Fruit fly (Drosophila melanogaster): ENCODE measurements around the gene rept.

Gene rept

dm6 chr3L:19292440-19293175 is 37.5 kb downstream of the rept start, which contains the start of gene Gbs-76A (continued):
- no peak for TF ChIP-seq gfzf (GFP tag; optimal IDR thresholded peaks at IDR 0.05)
- no peak for TF ChIP-seq CG4360 (GFP tag; IDR thresholded peaks at IDR 0.05)
- peak; percentile 88 for TF ChIP-seq nmo (GFP tag; optimal IDR thresholded peaks at IDR 0.05)
- no peak for TF ChIP-seq trh (GFP tag; optimal IDR thresholded peaks at IDR 0.05)
- peak; percentile 67 for TF ChIP-seq CG5180 (GFP tag; optimal IDR thresholded peaks at IDR 0.05)
- peak; percentile 0 for TF ChIP-seq Bteb2 (GFP tag; optimal IDR thresholded peaks at IDR 0.05)
- TF ChIP-seq CG17829 (tag; optimal IDR thresholded peaks at IDR 0.05), result peak; percentile 82
- peak; percentile 4 for TF ChIP-seq CG4617 (GFP tag; optimal IDR thresholded peaks at IDR 0.05; ENCODE audit: borderline replicate concordance)
- TF ChIP-seq Spps (tag; optimal IDR thresholded peaks at IDR 0.05), result no peak
- TF ChIP-seq jigr1 (GFP tag; IDR thresholded peaks at IDR 0.05), result no peak; the same call in 2 of the 3 replicates
- peak; percentile 41 for TF ChIP-seq Six4 (GFP tag; optimal IDR thresholded peaks at IDR 0.05)
- TF ChIP-seq CG30403 (GFP tag; optimal IDR thresholded peaks at IDR 0.05), result peak; percentile 51
- TF ChIP-seq H2.0 (GFP tag; IDR thresholded peaks at IDR 0.05), result peak; percentile 63
- TF ChIP-seq D19A (tag; optimal IDR thresholded peaks at IDR 0.05), result peak; percentile 79
- peak; percentile 96 for TF ChIP-seq CG2678 (tag; optimal IDR thresholded peaks at IDR 0.05)
- TF ChIP-seq Doc3 (GFP tag; IDR thresholded peaks at IDR 0.05; ENCODE audit: partially characterized antibody), result 0 out of 3 replicates have a peak, but pooled peaks have one; percentile 32
- TF ChIP-seq CG17912 (GFP tag; optimal IDR thresholded peaks at IDR 0.05), result no peak
- TF ChIP-seq CG14965 (GFP tag; optimal IDR thresholded peaks at IDR 0.05; ENCODE audit: borderline replicate concordance), result no peak
- no peak for TF ChIP-seq hth (optimal IDR thresholded peaks at IDR 0.05)
- peak; percentile 78 for TF ChIP-seq corto (GFP tag; optimal IDR thresholded peaks at IDR 0.05)
- TF ChIP-seq Ets65A (GFP tag), result peak; percentile 66
- peak; percentile 90 for TF ChIP-seq Hmr (GFP tag; optimal IDR thresholded peaks at IDR 0.05)
- no peak; the same call in 1 of the 2 replicates for TF ChIP-seq CG14441 (GFP tag; IDR thresholded peaks at IDR 0.05)
- peak; percentile 68 for TF ChIP-seq D19B (GFP tag; optimal IDR thresholded peaks at IDR 0.05)
- TF ChIP-seq CG17612 (GFP tag; IDR thresholded peaks at IDR 0.05), result no peak
- TF ChIP-seq Oaz (GFP tag; IDR thresholded peaks at IDR 0.05), result peak; percentile 42; the same call in 1 of the 2 replicates
- peak; percentile 84 for TF ChIP-seq BtbVII (GFP tag; optimal IDR thresholded peaks at IDR 0.05)
- TF ChIP-seq inv (GFP tag; IDR thresholded peaks at IDR 0.05; ENCODE audit: partially characterized antibody), result peak; percentile 59
- TF ChIP-seq HmgD (GFP tag; optimal IDR thresholded peaks at IDR 0.05), result no peak
- no peak for TF ChIP-seq dimm (GFP tag; IDR thresholded peaks at IDR 0.05)
- no peak for TF ChIP-seq Optix (GFP tag; IDR thresholded peaks at IDR 0.05)
- TF ChIP-seq CG10462 (GFP tag; optimal IDR thresholded peaks at IDR 0.05), result peak; percentile 1
- TF ChIP-seq CG11456 (GFP tag; IDR thresholded peaks at IDR 0.05), result no peak
- TF ChIP-seq sens-2 (GFP tag; IDR thresholded peaks at IDR 0.05), result no peak
- no peak for TF ChIP-seq fu2 (GFP tag; optimal IDR thresholded peaks at IDR 0.05)
- peak; percentile 74 for TF ChIP-seq CG12299 (tag; optimal IDR thresholded peaks at IDR 0.05)
- TF ChIP-seq az2 (GFP tag; optimal IDR thresholded peaks at IDR 0.05), result peak; percentile 58
- peak; percentile 60 for TF ChIP-seq CG33557 (GFP tag; optimal IDR thresholded peaks at IDR 0.05)
- TF ChIP-seq CG31441 (GFP tag; IDR thresholded peaks at IDR 0.05), result peak; percentile 93
- TF ChIP-seq CG14710 (tag; optimal IDR thresholded peaks at IDR 0.05), result peak; percentile 66
- peak; percentile 60 for TF ChIP-seq CG16815 (GFP tag; optimal IDR thresholded peaks at IDR 0.05)
- no peak for TF ChIP-seq Neu2 (GFP tag; optimal IDR thresholded peaks at IDR 0.05; ENCODE audit: borderline replicate concordance)
- TF ChIP-seq bcd (GFP tag; optimal IDR thresholded peaks at IDR 0.05), result peak; percentile 68
- TF ChIP-seq ab (GFP tag; optimal IDR thresholded peaks at IDR 0.05), result no peak
- peak; percentile 76 for TF ChIP-seq CG13775 (GFP tag; optimal IDR thresholded peaks at IDR 0.05)
- TF ChIP-seq CG10565 (GFP tag; optimal IDR thresholded peaks at IDR 0.05), result no peak
- no peak for TF ChIP-seq pzg (GFP tag; optimal IDR thresholded peaks at IDR 0.05)
- TF ChIP-seq Eip74EF (GFP tag; optimal IDR thresholded peaks at IDR 0.05), result peak in 1 of 2 experiments; percentile 79
- TF ChIP-seq Atf3 (GFP tag; optimal IDR thresholded peaks at IDR 0.05), result no peak

Measured in whole organism, embryonic.